Worm (Caenorhabditis elegans): ENCODE measurements around the gene efl-1.
"Not testable (repeated sequence)": the region's sequence is repeated elsewhere in the genome, so short reads cannot be mapped to it uniquely, and the experiment has no call there.

DNA sequence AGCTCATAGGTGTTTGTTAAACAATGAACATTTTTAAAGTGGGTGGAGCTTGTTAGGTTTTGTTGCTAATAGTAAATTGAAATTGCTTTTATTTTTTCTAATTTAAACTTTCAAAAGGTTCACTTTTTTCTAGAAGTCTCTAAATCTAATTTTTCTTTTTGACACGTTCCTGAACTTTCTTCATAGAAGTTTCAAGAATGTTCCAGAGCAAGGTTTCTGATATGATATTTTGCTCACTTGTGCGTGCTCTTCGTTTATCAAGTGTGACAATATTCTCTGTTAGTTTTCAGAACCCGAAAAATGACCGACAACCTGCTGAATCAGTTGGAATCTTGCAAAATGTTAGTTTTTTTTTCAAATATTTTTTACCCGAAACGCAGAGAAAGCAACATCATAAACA lies 26.7 kb downstream of the efl-1 start, which contains the start of gene fbxa-148:
- TF ChIP-seq ceh-82, nhr-237, fos-1, elt-3, lin-11, nhr-6 (tag; optimal IDR thresholded peaks at IDR 0.05): not testable (repeated sequence)
